Fruit fly (Drosophila melanogaster) Kc167 (cell line): ENCODE data around the gene pum.

ENCODE experiments used
- Myc ChIP-seq: fragments of >200 bp; optimal IDR thresholded peaks from 2 replicates; lab custom pipeline; 2017; ENCODE audit warnings: missing external identifiers
- psq ChIP-seq: fragments of >200 bp; optimal IDR thresholded peaks from 2 replicates; lab custom pipeline; 2017; ENCODE audit warnings: missing external identifiers
- ttk ChIP-seq: sonication (Bioruptor generic); optimal IDR thresholded peaks from 2 replicates; lab custom pipeline; 2017; ENCODE audit warnings: missing external identifiers

dm6 chr3R:9126902-9127625 is 110.4 kb downstream of the pum start:
- no peak for TF ChIP-seq ttk
- TF ChIP-seq psq, result no peak
- TF ChIP-seq Myc (lab: Kevin White, UChicago), result no peak
